Worm (Caenorhabditis elegans) whole organism, late embryonic: ENCODE measurements around the gene F14F7.5.

Experiments used
- C08G9.2 ChIP-seq: sonication (generic microtip); optimal IDR thresholded peaks from 2 replicates; lab custom pipeline; 2016; ENCODE audit warnings: mild to moderate bottlenecking, missing genetic modification characterization, moderate library complexity, missing compliant biosample characterization
- C38D4.7 ChIP-seq: fragments of 200-800 bp; sonication (Bioruptor generic); optimal IDR thresholded peaks from 2 replicates; lab custom pipeline; 2018; ENCODE audit warnings: mild to moderate bottlenecking, missing genetic modification characterization, moderate library complexity, missing compliant biosample characterization
- K02D7.2 ChIP-seq: sonication (generic microtip); optimal IDR thresholded peaks from 2 replicates; lab custom pipeline; 2017; ENCODE audit warnings: mild to moderate bottlenecking, missing genetic modification characterization, missing compliant biosample characterization
- T23F11.4 ChIP-seq: fragments of 200-800 bp; sonication (Bioruptor generic); optimal IDR thresholded peaks from 2 replicates; lab custom pipeline; 2018; ENCODE audit warnings: mild to moderate bottlenecking, missing genetic modification characterization, missing compliant biosample characterization
- ahr-1 ChIP-seq: sonication (generic microtip); optimal IDR thresholded peaks from 2 replicates; lab custom pipeline; 2016; ENCODE audit warnings: missing genetic modification characterization, missing compliant biosample characterization
- ama-1 ChIP-seq: fragments of 150-350 bp; optimal IDR thresholded peaks from 2 replicates; lab custom pipeline; 2014
- ceh-14 ChIP-seq: sonication (generic microtip); optimal IDR thresholded peaks from 2 replicates; lab custom pipeline; 2016; ENCODE audit warnings: missing genotype, missing genetic modification characterization, missing compliant biosample characterization
- ceh-18 ChIP-seq: sonication (generic microtip); optimal IDR thresholded peaks from 2 replicates; lab custom pipeline; 2016; ENCODE audit warnings: missing genetic modification characterization, missing compliant biosample characterization
- ceh-2 ChIP-seq: sonication (generic microtip); optimal IDR thresholded peaks from 2 replicates; lab custom pipeline; 2016; ENCODE audit warnings: missing genotype, missing genetic modification characterization, missing compliant biosample characterization
- ceh-22 ChIP-seq: sonication (generic microtip); optimal IDR thresholded peaks from 2 replicates; lab custom pipeline; 2017; ENCODE audit warnings: missing biosample characterization, missing genetic modification characterization
- ceh-31 ChIP-seq: sonication (generic microtip); optimal IDR thresholded peaks from 2 replicates; lab custom pipeline; 2016; ENCODE audit warnings: missing genetic modification characterization, missing compliant biosample characterization
- ceh-34 ChIP-seq: sonication (generic microtip); optimal IDR thresholded peaks from 2 replicates; lab custom pipeline; 2016; ENCODE audit warnings: mild to moderate bottlenecking, missing genetic modification characterization, missing compliant biosample characterization
- ceh-45 ChIP-seq: fragments of 200-800 bp; sonication (Bioruptor generic); IDR thresholded peaks from 2 replicates; pipeline ENCODE4 v1.3.6; 2022; ENCODE audit warnings: missing genetic modification reagents, missing genetic modification characterization, missing compliant biosample characterization
- ceh-48 ChIP-seq: sonication (generic microtip); optimal IDR thresholded peaks from 2 replicates; lab custom pipeline; 2016; ENCODE audit warnings: missing genetic modification characterization, inconsistent platforms, missing compliant biosample characterization
- ceh-6 ChIP-seq: fragments of 200-800 bp; sonication (Bioruptor generic); optimal IDR thresholded peaks from 2 replicates; lab custom pipeline; 2018; ENCODE audit warnings: mild to moderate bottlenecking, missing genetic modification characterization, missing compliant biosample characterization
- ceh-9 ChIP-seq: sonication (generic microtip); optimal IDR thresholded peaks from 2 replicates; lab custom pipeline; 2016; ENCODE audit warnings: mild to moderate bottlenecking, missing genetic modification characterization, inconsistent platforms, missing compliant biosample characterization
- che-1 ChIP-seq: sonication (generic microtip); optimal IDR thresholded peaks from 2 replicates; lab custom pipeline; 2016; ENCODE audit warnings: mild to moderate bottlenecking, missing genetic modification characterization, missing compliant biosample characterization
- dmd-4 ChIP-seq: sonication (generic microtip); optimal IDR thresholded peaks from 2 replicates; lab custom pipeline; 2016; ENCODE audit warnings: borderline replicate concordance, missing genetic modification characterization, missing compliant biosample characterization
- elt-2 ChIP-seq: sonication (generic microtip); optimal IDR thresholded peaks from 2 replicates; lab custom pipeline; 2016; ENCODE audit warnings: missing genetic modification reagents, missing genetic modification characterization, missing compliant biosample characterization
- gmeb-2 ChIP-seq: sonication (generic microtip); optimal IDR thresholded peaks from 2 replicates; lab custom pipeline; 2016; ENCODE audit warnings: missing genetic modification characterization, inconsistent platforms, missing compliant biosample characterization
- hlh-13 ChIP-seq: fragments of 200-800 bp; sonication (Bioruptor generic); optimal IDR thresholded peaks from 2 replicates; lab custom pipeline; 2018; ENCODE audit warnings: mild to moderate bottlenecking, missing genetic modification characterization, missing compliant biosample characterization
- hlh-6 ChIP-seq: sonication (generic microtip); optimal IDR thresholded peaks from 2 replicates; lab custom pipeline; 2016; ENCODE audit warnings: missing genotype, missing genetic modification characterization, missing compliant biosample characterization
- lin-11 ChIP-seq: fragments of 200-800 bp; sonication (Bioruptor generic); optimal IDR thresholded peaks from 2 replicates; lab custom pipeline; 2018; ENCODE audit warnings: mild to moderate bottlenecking, missing genetic modification characterization, missing compliant biosample characterization
- mec-3 ChIP-seq: sonication (generic microtip); optimal IDR thresholded peaks from 2 replicates; lab custom pipeline; 2016; ENCODE audit warnings: borderline replicate concordance, missing genetic modification characterization, missing compliant biosample characterization
- nfya-1 ChIP-seq: sonication (generic microtip); optimal IDR thresholded peaks from 2 replicates; lab custom pipeline; 2017; ENCODE audit warnings: missing genetic modification characterization, mild to moderate bottlenecking, missing compliant biosample characterization, antibody characterized with exemption, moderate library complexity
- nhr-11 ChIP-seq: fragments of 150-350 bp; optimal IDR thresholded peaks from 2 replicates; lab custom pipeline; 2014; ENCODE audit warnings: missing biosample characterization, missing genetic modification characterization
- nhr-232 ChIP-seq: sonication (generic microtip); optimal IDR thresholded peaks from 2 replicates; lab custom pipeline; 2016; ENCODE audit warnings: missing genetic modification characterization, missing compliant biosample characterization
- odd-2 ChIP-seq: sonication (generic microtip); optimal IDR thresholded peaks from 2 replicates; lab custom pipeline; 2017; ENCODE audit warnings: antibody characterized with exemption, mild to moderate bottlenecking, missing genetic modification characterization, missing compliant biosample characterization
- pha-2 ChIP-seq: sonication (generic microtip); optimal IDR thresholded peaks from 2 replicates; lab custom pipeline; 2017; ENCODE audit warnings: mild to moderate bottlenecking, missing genetic modification characterization, missing compliant biosample characterization
- rnt-1 ChIP-seq: sonication (generic microtip); optimal IDR thresholded peaks from 2 replicates; lab custom pipeline; 2016; ENCODE audit warnings: missing genetic modification characterization, missing compliant biosample characterization
- sdc-2 ChIP-seq: sonication (generic microtip); optimal IDR thresholded peaks from 2 replicates; lab custom pipeline; 2016; ENCODE audit warnings: missing genotype, missing genetic modification characterization, missing compliant biosample characterization
- sox-2 ChIP-seq: fragments of 200-800 bp; sonication (Bioruptor generic); IDR thresholded peaks from 2 replicates; pipeline ENCODE4 v1.3.6; 2022; ENCODE audit warnings: missing genetic modification reagents, missing genetic modification characterization, missing compliant biosample characterization
- sox-4 ChIP-seq: sonication (generic microtip); optimal IDR thresholded peaks from 2 replicates; lab custom pipeline; 2017; ENCODE audit warnings: mild to moderate bottlenecking, missing genetic modification characterization, inconsistent platforms, missing compliant biosample characterization
- syd-9 ChIP-seq: sonication (generic microtip); optimal IDR thresholded peaks from 2 replicates; lab custom pipeline; 2016; ENCODE audit warnings: mild to moderate bottlenecking, missing genetic modification characterization, moderate library complexity, missing compliant biosample characterization
- tbx-2 ChIP-seq: sonication (generic microtip); optimal IDR thresholded peaks from 2 replicates; lab custom pipeline; 2016; ENCODE audit warnings: missing genetic modification characterization, missing compliant biosample characterization
- unc-3 ChIP-seq, 2 experiments: fragments of 200-800 bp in 1 of 2; sonication (Bioruptor generic) in 1 of 2; sonication (generic microtip) in 1 of 2; conservative IDR thresholded peaks in 1 of 2; optimal IDR thresholded peaks in 1 of 2; 2 replicates each; pipeline versions ENCODE4 v1.3.6 to Lab custom; 2016 to 2022; ENCODE audit warnings: missing compliant biosample characterization in 2 of 2, missing genetic modification characterization in 2 of 2, missing genetic modification reagents in 1 of 2
- unc-55 ChIP-seq: sonication (generic microtip); optimal IDR thresholded peaks from 2 replicates; lab custom pipeline; 2017; ENCODE audit warnings: missing biosample characterization, missing genetic modification reagents, missing genetic modification characterization
- unc-86 ChIP-seq: sonication (generic microtip); optimal IDR thresholded peaks from 2 replicates; lab custom pipeline; 2016; ENCODE audit warnings: missing genetic modification characterization, missing compliant biosample characterization
- zip-5 ChIP-seq: sonication (generic microtip); optimal IDR thresholded peaks from 2 replicates; lab custom pipeline; 2016; ENCODE audit warnings: missing genetic modification characterization, missing compliant biosample characterization
- ztf-16 ChIP-seq: sonication (generic microtip); optimal IDR thresholded peaks from 2 replicates; lab custom pipeline; 2017; ENCODE audit warnings: missing genetic modification characterization, missing compliant biosample characterization

Gene F14F7.5

DNA sequence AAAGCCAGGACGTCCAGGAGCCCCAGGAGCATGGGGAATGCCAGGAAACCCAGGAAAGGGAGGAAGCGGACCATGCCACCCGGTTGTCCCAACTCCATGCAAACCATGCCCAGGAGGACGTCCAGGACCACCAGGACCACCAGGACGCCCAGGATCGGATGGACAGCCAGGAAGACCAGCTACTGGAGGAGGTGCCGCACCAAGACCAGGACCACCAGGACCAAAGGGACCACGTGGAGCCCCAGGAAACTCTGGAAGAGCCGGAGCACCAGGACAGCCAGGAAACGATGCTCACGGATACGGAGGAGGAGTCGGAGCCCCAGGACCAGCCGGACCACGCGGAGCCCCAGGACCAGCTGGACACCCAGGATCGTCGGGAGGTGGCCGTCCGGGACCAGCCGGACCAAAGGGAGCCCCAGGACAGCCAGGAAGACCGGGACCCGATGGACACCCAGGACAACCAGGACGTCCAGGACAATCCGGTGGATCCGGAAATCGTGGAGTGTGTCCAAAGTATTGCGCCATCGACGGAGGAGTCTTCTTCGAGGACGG is 12.2 kb upstream of the F14F7.5 start:
- no peak for TF ChIP-seq pha-2
- peak; percentile 36 for TF ChIP-seq sdc-2 (tag; lab: Kevin White, UChicago)
- no peak for TF ChIP-seq zip-5 (tag; lab: Kevin White, UChicago)
- TF ChIP-seq ceh-2 = no peak
- no peak for TF ChIP-seq ceh-48 (tag; lab: Kevin White, UChicago)
- TF ChIP-seq hlh-6 (tag; lab: Kevin White, UChicago) = peak; percentile 8
- TF ChIP-seq ceh-31 (tag; lab: Kevin White, UChicago) = no peak
- TF ChIP-seq rnt-1 (tag; lab: Kevin White, UChicago) = no peak
- no peak for TF ChIP-seq sox-2

DNA sequence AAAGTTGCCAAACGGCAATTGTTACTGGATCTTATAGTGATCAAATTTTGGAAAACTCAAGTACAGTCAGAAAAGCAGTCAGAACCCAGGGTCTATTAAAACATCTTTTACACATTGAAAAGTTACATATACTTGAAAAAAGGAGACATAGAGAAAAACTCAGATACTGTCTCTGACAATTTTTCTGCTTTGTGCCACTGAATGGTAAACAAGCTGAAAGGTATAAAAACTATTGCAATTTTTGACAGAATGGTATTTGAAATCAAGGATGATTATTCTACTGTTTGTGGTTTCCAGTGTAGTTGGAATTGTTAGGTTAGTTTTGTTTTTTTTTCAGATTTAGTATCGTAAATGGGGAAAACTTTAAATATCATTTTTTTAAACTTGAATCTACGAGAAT is 11.1 kb upstream of the F14F7.5 start, which contains the start of gene cyp-13A11:
cyp-13A11 (plus strand) TSS at position 266 of the 400 bp plus-strand sequence.
- no peak for TF ChIP-seq ceh-2
- TF ChIP-seq nhr-11 (tag; lab: Kevin White, UChicago) = no peak
- no peak for TF ChIP-seq rnt-1 (tag; lab: Kevin White, UChicago)
- TF ChIP-seq ama-1 (lab: Kevin White, UChicago) = no peak
- TF ChIP-seq ceh-18 (tag; lab: Kevin White, UChicago) = no peak
- no peak for TF ChIP-seq ztf-16 (tag; lab: Kevin White, UChicago)
- no peak for TF ChIP-seq ceh-14 (tag; lab: Kevin White, UChicago)
- no peak for TF ChIP-seq gmeb-2

ce11 chrIII:13024281-13024680 is 7.5 kb upstream of the F14F7.5 start, which contains the start of gene cyp-13A12:
Gene cyp-13A12 (plus strand): TSS chrIII:13024547.
- no peak for TF ChIP-seq K02D7.2 (tag; lab: Kevin White, UChicago)
- no peak for TF ChIP-seq C08G9.2 (tag; lab: Kevin White, UChicago)
- no peak for TF ChIP-seq nfya-1 (tag; lab: Kevin White, UChicago)

- TF ChIP-seq ceh-34 (no peak), ceh-48 (tag; lab: Kevin White, UChicago) (no peak), unc-3 (GFP tag; conservative IDR thresholded peaks at IDR 0.05; lab: Robert Waterston, UW) (no peak), unc-3 (tag; optimal IDR thresholded peaks at IDR 0.05; lab: Kevin White, UChicago) (no peak), nhr-11 (tag; lab: Kevin White, UChicago) (no peak), C38D4.7 (no peak), hlh-13 (GFP tag; lab: Kevin White, UChicago) (no peak), C08G9.2 (tag; lab: Kevin White, UChicago) (no peak), ceh-22 (no peak), syd-9 (tag; lab: Kevin White, UChicago) (no peak), hlh-6 (tag; lab: Kevin White, UChicago) (no peak), ceh-2 (no peak), lin-11 (tag; lab: Kevin White, UChicago) (no peak), ceh-45 (no peak), tbx-2 (tag; lab: Kevin White, UChicago) (no peak), odd-2 (tag; lab: Kevin White, UChicago) (no peak), unc-86 (no peak)
These were observed 3.9 kb upstream of the F14F7.5 start for ce11 chrIII:13027949-13028348.

DNA sequence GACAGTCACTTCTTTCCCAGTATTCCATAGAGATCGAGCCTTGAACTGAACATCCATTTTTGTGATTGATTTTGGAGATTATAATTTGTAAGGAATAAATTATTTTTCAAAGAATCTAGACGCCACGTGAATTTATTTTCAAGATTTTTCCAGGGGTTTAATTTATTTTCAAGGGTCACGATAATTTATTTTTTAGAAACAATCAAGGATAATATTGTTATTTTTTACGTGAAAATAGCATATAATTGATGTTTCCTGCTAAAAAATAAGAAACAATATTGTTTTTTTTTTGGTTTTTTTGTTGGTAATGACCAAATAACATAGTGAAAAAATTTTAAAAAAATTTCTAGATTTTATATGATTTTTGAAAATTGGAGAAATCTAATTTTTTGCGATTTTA is 2.2 kb upstream of the F14F7.5 start, which contains the start of gene F14F7.4:
F14F7.4 (minus strand) TSS at position 101 of the 400 bp plus-strand sequence.
- TF ChIP-seq nhr-232 (tag; lab: Kevin White, UChicago) = no peak
- no peak for TF ChIP-seq che-1 (tag; lab: Kevin White, UChicago)
- TF ChIP-seq ceh-9 (tag; lab: Kevin White, UChicago) = no peak
- TF ChIP-seq C38D4.7 = no peak
- TF ChIP-seq elt-2 (tag; lab: Kevin White, UChicago) = no peak
- TF ChIP-seq rnt-1 (tag; lab: Kevin White, UChicago) = no peak
- TF ChIP-seq unc-55 (GFP tag; lab: Kevin White, UChicago) = no peak
- TF ChIP-seq ama-1 (lab: Kevin White, UChicago) = no peak
- TF ChIP-seq dmd-4 (tag; lab: Kevin White, UChicago) = no peak
- TF ChIP-seq mec-3 (tag; lab: Kevin White, UChicago) = no peak
- no peak for TF ChIP-seq unc-3 (GFP tag; conservative IDR thresholded peaks at IDR 0.05; lab: Robert Waterston, UW)
- TF ChIP-seq unc-3 (tag; optimal IDR thresholded peaks at IDR 0.05; lab: Kevin White, UChicago) = no peak
- no peak for TF ChIP-seq T23F11.4 (GFP tag; lab: Kevin White, UChicago)
- TF ChIP-seq ceh-6 (GFP tag; lab: Kevin White, UChicago) = no peak
- no peak for TF ChIP-seq sox-4
- TF ChIP-seq ahr-1 (tag; lab: Kevin White, UChicago) = no peak
- TF ChIP-seq ceh-45 = no peak
